Fruit fly (Drosophila melanogaster) whole organism, embryonic: ENCODE data around the gene CG46462.

Experiments
- B-H2 ChIP-seq: fragments of 200-800 bp; sonication (Bioruptor generic); optimal IDR thresholded peaks from 2 replicates; lab custom pipeline; 2018; ENCODE audit warnings: missing biosample characterization, mild to moderate bottlenecking, missing genetic modification characterization
- BtbVII ChIP-seq: fragments of 200-800 bp; sonication (Bioruptor generic); optimal IDR thresholded peaks from 3 replicates; lab custom pipeline; 2017; ENCODE audit warnings: missing biosample characterization, mild to moderate bottlenecking, missing genetic modification characterization
- CG10209 ChIP-seq: fragments of 200-800 bp; sonication (Bioruptor generic); optimal IDR thresholded peaks from 3 replicates; lab custom pipeline; 2017; ENCODE audit warnings: missing biosample characterization, mild to moderate bottlenecking, missing genetic modification characterization, missing genetic modification reagents
- CG10431 ChIP-seq: fragments of 200-800 bp; sonication (Bioruptor generic); optimal IDR thresholded peaks from 3 replicates; lab custom pipeline; 2018; ENCODE audit warnings: missing biosample characterization, mild to moderate bottlenecking, missing genetic modification characterization
- CG11093 ChIP-seq: fragments of 200-800 bp; sonication (Bioruptor generic); IDR thresholded peaks from 3 replicates; pipeline ENCODE4 v1.3.6; 2022; ENCODE audit warnings: missing biosample characterization, missing genetic modification characterization
- CG11696 ChIP-seq: fragments of 200-800 bp; sonication (Bioruptor generic); IDR thresholded peaks from 2 replicates; pipeline ENCODE4 v1.3.6; 2022; ENCODE audit warnings: missing biosample characterization, missing genetic modification characterization
- CG12155 ChIP-seq: fragments of 200-800 bp; sonication (Bioruptor generic); optimal IDR thresholded peaks from 3 replicates; lab custom pipeline; 2016; ENCODE audit warnings: missing biosample characterization, missing genetic modification characterization
- CG13123 ChIP-seq: fragments of 200-800 bp; sonication (Bioruptor generic); optimal IDR thresholded peaks from 2 replicates; lab custom pipeline; 2016; ENCODE audit warnings: missing biosample characterization, missing genetic modification characterization
- CG13296 ChIP-seq: fragments of 200-800 bp; sonication (Bioruptor generic); optimal IDR thresholded peaks from 3 replicates; lab custom pipeline; 2018; ENCODE audit warnings: missing biosample characterization, mild to moderate bottlenecking, missing genetic modification characterization
- CG14441 ChIP-seq: fragments of 200-800 bp; sonication (Bioruptor generic); IDR thresholded peaks from 2 replicates; pipeline ENCODE4 v1.3.6; 2022; ENCODE audit warnings: missing biosample characterization, missing genetic modification characterization
- CG14965 ChIP-seq: fragments of 200-800 bp; sonication (Bioruptor generic); optimal IDR thresholded peaks from 2 replicates; lab custom pipeline; 2016; ENCODE audit warnings: missing biosample characterization, missing genetic modification characterization, borderline replicate concordance
- CG15601 ChIP-seq: fragments of 200-800 bp; sonication (Bioruptor generic); optimal IDR thresholded peaks from 3 replicates; lab custom pipeline; 2019; ENCODE audit warnings: missing biosample characterization, mild to moderate bottlenecking, missing genetic modification characterization, moderate library complexity
- CG17829 ChIP-seq: fragments of 200-800 bp; optimal IDR thresholded peaks from 2 replicates; lab custom pipeline; 2019; ENCODE audit warnings: missing biosample characterization, mild to moderate bottlenecking, missing genetic modification characterization, moderate library complexity
- CG18599 ChIP-seq: fragments of 200-800 bp; sonication (Bioruptor generic); optimal IDR thresholded peaks from 3 replicates; lab custom pipeline; 2017; ENCODE audit warnings: missing biosample characterization, missing genetic modification characterization, mild to moderate bottlenecking, moderate library complexity, missing genetic modification reagents
- CG2875 ChIP-seq: fragments of 200-800 bp; sonication (Bioruptor generic); optimal IDR thresholded peaks from 2 replicates; lab custom pipeline; 2017; ENCODE audit warnings: missing biosample characterization, mild to moderate bottlenecking, missing genetic modification characterization, missing genetic modification reagents
- CG3163 ChIP-seq: fragments of 200-800 bp; sonication (Bioruptor generic); optimal IDR thresholded peaks from 3 replicates; lab custom pipeline; 2016; ENCODE audit warnings: missing biosample characterization, missing genetic modification characterization
- CG32772 ChIP-seq: fragments of 200-800 bp; sonication (Bioruptor generic); IDR thresholded peaks from 2 replicates; pipeline ENCODE4 v1.3.6; 2022; ENCODE audit warnings: missing biosample characterization, missing genetic modification characterization
- CG34376 ChIP-seq: fragments of 200-800 bp; sonication (Bioruptor generic); optimal IDR thresholded peaks from 2 replicates; lab custom pipeline; 2018; ENCODE audit warnings: missing biosample characterization, mild to moderate bottlenecking, missing genetic modification characterization
- CG3838 ChIP-seq: fragments of 200-800 bp; sonication (Bioruptor generic); optimal IDR thresholded peaks from 3 replicates; lab custom pipeline; 2016; ENCODE audit warnings: missing biosample characterization, missing genetic modification characterization
- CG4360 ChIP-seq: fragments of 200-800 bp; sonication (Bioruptor generic); IDR thresholded peaks from 2 replicates; pipeline ENCODE4 v1.3.6; 2022; ENCODE audit warnings: missing biosample characterization, missing genetic modification characterization
- CG4707 ChIP-seq: fragments of 200-800 bp; sonication (Bioruptor generic); optimal IDR thresholded peaks from 2 replicates; lab custom pipeline; 2018; ENCODE audit warnings: missing biosample characterization, mild to moderate bottlenecking, missing genetic modification characterization, moderate library complexity
- CG5180 ChIP-seq: fragments of 200-800 bp; sonication (Bioruptor generic); optimal IDR thresholded peaks from 3 replicates; lab custom pipeline; 2017; ENCODE audit warnings: missing biosample characterization, missing genetic modification characterization, mild to moderate bottlenecking, moderate library complexity, missing genetic modification reagents
- CG6791 ChIP-seq: fragments of 200-800 bp; sonication (Bioruptor generic); IDR thresholded peaks from 3 replicates; pipeline ENCODE4 v1.3.6; 2022; ENCODE audit warnings: missing biosample characterization, missing genetic modification characterization; ENCODE audit not compliant: partially characterized antibody
- CG7786 ChIP-seq: fragments of 200-800 bp; sonication (Bioruptor generic); optimal IDR thresholded peaks from 2 replicates; lab custom pipeline; 2016; ENCODE audit warnings: missing biosample characterization, missing genetic modification characterization
- D ChIP-seq, 2 experiments: fragments of 200-800 bp in 1 of 2; fragments of >200 bp in 1 of 2; sonication (Bioruptor generic) in 1 of 2; optimal IDR thresholded peaks; 2 replicates in 1 of 2; 3 replicates in 1 of 2; lab custom pipeline; 2017; ENCODE audit warnings: mild to moderate bottlenecking in 1 of 2, missing biosample characterization in 1 of 2, missing genetic modification characterization in 1 of 2, missing genetic modification reagents in 1 of 2
- Doc3 ChIP-seq: fragments of 200-800 bp; sonication (Bioruptor generic); IDR thresholded peaks from 3 replicates; pipeline ENCODE4 v1.3.6; 2022; ENCODE audit warnings: missing biosample characterization, missing genetic modification characterization; ENCODE audit not compliant: partially characterized antibody
- Fer1 ChIP-seq: fragments of 200-800 bp; sonication (Bioruptor generic); optimal IDR thresholded peaks from 2 replicates; lab custom pipeline; 2017; ENCODE audit warnings: missing biosample characterization, mild to moderate bottlenecking, missing genetic modification characterization
- GATAe ChIP-seq: fragments of 200-800 bp; sonication (Bioruptor generic); conservative IDR thresholded peaks from 2 replicates; pipeline ENCODE4 v1.3.6; 2022; ENCODE audit warnings: missing biosample characterization, missing genetic modification characterization
- Gsc ChIP-seq: fragments of 200-800 bp; sonication (Bioruptor generic); IDR thresholded peaks from 2 replicates; pipeline ENCODE4 v1.3.6; 2022; ENCODE audit warnings: missing biosample characterization, missing genetic modification characterization
- Hr39 ChIP-seq: fragments of >200 bp; optimal IDR thresholded peaks from 2 replicates; lab custom pipeline; 2017
- Sin3A ChIP-seq: fragments of >200 bp; optimal IDR thresholded peaks from 2 replicates; lab custom pipeline; 2018
- Sox100B ChIP-seq: fragments of 200-800 bp; sonication (Bioruptor generic); optimal IDR thresholded peaks from 3 replicates; lab custom pipeline; 2018; ENCODE audit warnings: missing biosample characterization, mild to moderate bottlenecking, missing genetic modification characterization
- Tbp ChIP-seq: fragments of >200 bp; optimal IDR thresholded peaks from 2 replicates; lab custom pipeline; 2018; ENCODE audit warnings: missing biosample characterization, missing genetic modification characterization
- al ChIP-seq: fragments of 200-800 bp; sonication (Bioruptor generic); IDR thresholded peaks from 2 replicates; pipeline ENCODE4 v1.3.6; 2022; ENCODE audit warnings: missing biosample characterization, missing genetic modification characterization
- corto ChIP-seq: fragments of 200-800 bp; sonication (Bioruptor generic); optimal IDR thresholded peaks from 2 replicates; lab custom pipeline; 2016; ENCODE audit warnings: missing biosample characterization, mild to moderate bottlenecking, missing genetic modification characterization, moderate library complexity
- croc ChIP-seq: fragments of 200-800 bp; sonication (Bioruptor generic); conservative IDR thresholded peaks from 3 replicates; pipeline ENCODE4 v1.3.6; 2022; ENCODE audit warnings: missing biosample characterization, missing genetic modification characterization
- fd3F ChIP-seq: fragments of 200-800 bp; sonication (Bioruptor generic); optimal IDR thresholded peaks from 2 replicates; lab custom pipeline; 2018; ENCODE audit warnings: missing biosample characterization, mild to moderate bottlenecking, missing genetic modification characterization, moderate library complexity
- gcm2 ChIP-seq: fragments of 200-800 bp; sonication (Bioruptor generic); optimal IDR thresholded peaks from 2 replicates; lab custom pipeline; 2016; ENCODE audit warnings: missing biosample characterization, missing genetic modification characterization
- kay ChIP-seq: fragments of 200-800 bp; sonication (Bioruptor generic); optimal IDR thresholded peaks from 2 replicates; lab custom pipeline; 2016; ENCODE audit warnings: missing biosample characterization, missing genetic modification characterization
- lbe ChIP-seq: fragments of 200-800 bp; sonication (Bioruptor generic); optimal IDR thresholded peaks from 2 replicates; lab custom pipeline; 2016; ENCODE audit warnings: missing biosample characterization, mild to moderate bottlenecking, missing genetic modification characterization
- lov ChIP-seq, 2 experiments: fragments of 200-800 bp in 1 of 2; fragments of >200 bp in 1 of 2; sonication (Bioruptor generic) in 1 of 2; IDR thresholded peaks in 1 of 2; optimal IDR thresholded peaks in 1 of 2; 2 replicates in 1 of 2; 3 replicates in 1 of 2; pipeline versions ENCODE4 v1.3.6 to Lab custom; 2017 to 2022; ENCODE audit warnings: missing biosample characterization in 1 of 2, missing genetic modification characterization in 1 of 2
- mirr ChIP-seq: fragments of 200-800 bp; sonication (Bioruptor generic); optimal IDR thresholded peaks from 3 replicates; lab custom pipeline; 2018; ENCODE audit warnings: missing biosample characterization, mild to moderate bottlenecking, missing genetic modification characterization
- nerfin-1 ChIP-seq: fragments of 200-800 bp; sonication (Bioruptor generic); optimal IDR thresholded peaks from 3 replicates; lab custom pipeline; 2019; ENCODE audit warnings: missing biosample characterization, mild to moderate bottlenecking, missing genetic modification characterization, moderate library complexity
- onecut ChIP-seq: fragments of 200-800 bp; sonication (Bioruptor generic); IDR thresholded peaks from 2 replicates; pipeline ENCODE4 v1.3.6; 2022; ENCODE audit warnings: missing biosample characterization, missing genetic modification characterization
- salm ChIP-seq: fragments of 200-800 bp; sonication (Bioruptor generic); optimal IDR thresholded peaks from 2 replicates; lab custom pipeline; 2018; ENCODE audit warnings: missing biosample characterization, mild to moderate bottlenecking, missing genetic modification characterization
- scrt ChIP-seq: fragments of 200-800 bp; sonication (Bioruptor generic); optimal IDR thresholded peaks from 2 replicates; lab custom pipeline; 2018; ENCODE audit warnings: missing biosample characterization, mild to moderate bottlenecking, missing genetic modification characterization, moderate library complexity
- sd ChIP-seq: fragments of 200-800 bp; sonication (Bioruptor generic); optimal IDR thresholded peaks from 3 replicates; lab custom pipeline; 2018; ENCODE audit warnings: missing biosample characterization, mild to moderate bottlenecking, missing genetic modification characterization, moderate library complexity
- sens ChIP-seq: fragments of 200-800 bp; sonication (Bioruptor generic); peaks from one replicate; lab custom pipeline; 2016; ENCODE audit warnings: missing biosample characterization, missing genetic modification characterization
- trh ChIP-seq: fragments of 200-800 bp; sonication (Bioruptor generic); optimal IDR thresholded peaks from 2 replicates; lab custom pipeline; 2016; ENCODE audit warnings: missing biosample characterization, missing genetic modification characterization
- wdn ChIP-seq: fragments of 200-800 bp; sonication (Bioruptor generic); IDR thresholded peaks from 2 replicates; pipeline ENCODE4 v1.3.6; 2022; ENCODE audit warnings: missing biosample characterization, missing genetic modification characterization

Gene CG46462

DNA sequence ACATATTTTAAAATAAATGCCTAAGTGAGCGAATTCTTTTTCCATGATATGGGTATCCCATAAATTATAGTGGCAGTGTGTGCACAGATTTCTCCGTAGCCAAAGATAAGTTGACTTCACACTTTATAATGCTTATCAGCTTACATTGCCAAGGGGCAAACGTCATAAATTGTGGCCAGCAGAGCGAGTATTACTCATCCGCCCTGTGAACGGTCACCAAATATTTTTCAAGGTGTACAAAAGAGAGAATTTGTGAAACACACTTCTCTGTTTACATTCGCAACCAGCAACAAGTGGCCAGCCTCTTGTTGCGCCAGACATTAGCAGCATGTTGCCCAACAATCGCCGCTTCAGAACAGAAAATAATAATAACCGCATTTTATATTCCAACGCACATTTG, 1.4 kb downstream of the CG46462 start (continued):
- TF ChIP-seq gcm2 (GFP tag; lab: Kevin White, UChicago): no peak
- peak; percentile 1 for TF ChIP-seq CG14965 (GFP tag; lab: Kevin White, UChicago)
- no peak for TF ChIP-seq trh (GFP tag; lab: Kevin White, UChicago)
- no peak for TF ChIP-seq wdn
- 0 out of 2 replicates have a peak, but pooled peaks have one; percentile 33 for TF ChIP-seq GATAe (GFP tag; lab: Robert Waterston, UW)
- TF ChIP-seq lov (optimal IDR thresholded peaks at IDR 0.05; lab: Kevin White, UChicago): no peak
- TF ChIP-seq lov (GFP tag; IDR thresholded peaks at IDR 0.05; lab: Robert Waterston, UW): no peak
- TF ChIP-seq salm (tag; lab: Kevin White, UChicago): peak; percentile 34
- peak; percentile 5 for TF ChIP-seq fd3F (GFP tag; lab: Kevin White, UChicago)
- TF ChIP-seq mirr (GFP tag; lab: Kevin White, UChicago): peak; percentile 69
- peak; percentile 27 for TF ChIP-seq nerfin-1
- TF ChIP-seq sens (GFP tag; lab: Kevin White, UChicago): peak; percentile 85
- peak; percentile 26 for TF ChIP-seq CG2875 (GFP tag; lab: Kevin White, UChicago)
- TF ChIP-seq CG3838 (GFP tag; lab: Kevin White, UChicago): no peak
- no peak for TF ChIP-seq al
- TF ChIP-seq lbe: no peak
- peak; percentile 86 for TF ChIP-seq CG34376 (GFP tag; lab: Kevin White, UChicago)
- peak; percentile 24 for TF ChIP-seq CG10431
- TF ChIP-seq CG13123 (GFP tag; lab: Kevin White, UChicago): no peak
- peak; percentile 36 for TF ChIP-seq B-H2 (GFP tag; lab: Kevin White, UChicago)
- TF ChIP-seq BtbVII: peak; percentile 77
- TF ChIP-seq CG6791 (GFP tag; lab: Robert Waterston, UW): no peak
- peak; percentile 33 for TF ChIP-seq CG5180 (GFP tag; lab: Kevin White, UChicago)
- no peak for TF ChIP-seq Sin3A (lab: Kevin White, UChicago)
- TF ChIP-seq Sox100B (GFP tag; lab: Kevin White, UChicago): peak; percentile 17
- TF ChIP-seq CG11093 (GFP tag; lab: Robert Waterston, UW): no peak
- TF ChIP-seq scrt (GFP tag; lab: Kevin White, UChicago): peak; percentile 69
- TF ChIP-seq Hr39 (lab: Kevin White, UChicago): no peak
- peak; percentile 11 for TF ChIP-seq CG7786
- TF ChIP-seq Fer1 (GFP tag; lab: Kevin White, UChicago): peak; percentile 76
- no peak for TF ChIP-seq corto (GFP tag; lab: Kevin White, UChicago)
- peak; percentile 4 for TF ChIP-seq CG12155 (GFP tag; lab: Kevin White, UChicago)
- no peak for TF ChIP-seq croc (GFP tag; lab: Robert Waterston, UW)
- no peak for TF ChIP-seq CG15601 (tag; lab: Kevin White, UChicago)
- TF ChIP-seq CG4360: no peak
- TF ChIP-seq CG13296 (GFP tag; lab: Kevin White, UChicago): peak; percentile 64
- no peak for TF ChIP-seq CG32772 (GFP tag; lab: Robert Waterston, UW)
- peak; percentile 48 for TF ChIP-seq CG4707 (GFP tag; lab: Kevin White, UChicago)
- no peak for TF ChIP-seq CG17829
- no peak for TF ChIP-seq D (optimal IDR thresholded peaks at IDR 0.05; lab: Kevin White, UChicago)
- TF ChIP-seq D (GFP tag; optimal IDR thresholded peaks at IDR 0.05; lab: Kevin White, UChicago): no peak
- no peak for TF ChIP-seq Tbp (GFP tag; lab: Kevin White, UChicago)
- peak; percentile 80 for TF ChIP-seq kay
- TF ChIP-seq onecut (GFP tag; lab: Robert Waterston, UW): peak; percentile 41; the same call in 1 of the 2 replicates
- TF ChIP-seq CG10209 (GFP tag; lab: Kevin White, UChicago): peak; percentile 34
- peak; percentile 52 for TF ChIP-seq CG18599 (GFP tag; lab: Kevin White, UChicago)
- no peak for TF ChIP-seq Doc3 (GFP tag; lab: Robert Waterston, UW)
- no peak for TF ChIP-seq CG11696 (GFP tag; lab: Robert Waterston, UW)
- no peak for TF ChIP-seq Gsc (GFP tag; lab: Robert Waterston, UW)
- peak; percentile 74 for TF ChIP-seq sd (tag; lab: Kevin White, UChicago)
- 0 out of 2 replicates have a peak, but pooled peaks have one; percentile 21 for TF ChIP-seq CG14441
- TF ChIP-seq CG3163 (GFP tag; lab: Kevin White, UChicago): peak; percentile 52
